Worm (Caenorhabditis elegans) whole organism, L4/young adult: Measurements from ENCODE around the gene srh-185.

Experiments
- W03F9.2 ChIP-seq: fragments of 150-350 bp; optimal IDR thresholded peaks from 2 replicates; lab custom pipeline; 2014; ENCODE audit warnings: missing biosample characterization, missing genetic modification characterization
- dao-5 ChIP-seq: sonication (generic microtip); optimal IDR thresholded peaks from 2 replicates; lab custom pipeline; 2016; ENCODE audit warnings: missing genotype, missing genetic modification characterization, moderate library complexity, missing compliant biosample characterization
- him-1 ChIP-seq: sonication (generic microtip); optimal IDR thresholded peaks from 2 replicates; lab custom pipeline; 2016; ENCODE audit warnings: missing genotype, missing genetic modification reagents, missing genetic modification characterization, missing compliant biosample characterization

DNA sequence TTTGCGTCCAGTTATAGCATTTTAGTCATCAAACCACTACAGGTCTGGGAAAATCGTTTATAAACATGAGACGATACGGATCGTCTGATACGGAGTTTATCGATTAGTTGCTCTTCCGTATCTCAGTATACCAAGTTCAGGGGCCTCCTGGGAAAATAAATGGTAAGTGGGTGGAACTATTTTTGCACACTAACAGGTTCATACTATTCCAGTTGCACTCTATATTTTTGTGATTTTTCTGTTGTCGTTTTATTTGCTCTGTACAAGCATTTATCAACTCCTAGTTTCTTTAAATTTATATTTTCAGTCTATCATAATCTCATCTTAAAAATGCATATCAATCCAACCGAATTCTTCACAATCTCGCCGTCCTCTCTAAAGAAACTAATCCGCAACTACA lies 48.9 kb downstream of the srh-185 start, which contains the start of gene Y73C8C.3:
- no peak for TF ChIP-seq him-1
- no peak for TF ChIP-seq dao-5 (tag; lab: Kevin White, UChicago)
- no peak for TF ChIP-seq W03F9.2 (tag; lab: Kevin White, UChicago)
